Worm (Caenorhabditis elegans): Measurements from ENCODE around the gene W02F12.4.

DNA sequence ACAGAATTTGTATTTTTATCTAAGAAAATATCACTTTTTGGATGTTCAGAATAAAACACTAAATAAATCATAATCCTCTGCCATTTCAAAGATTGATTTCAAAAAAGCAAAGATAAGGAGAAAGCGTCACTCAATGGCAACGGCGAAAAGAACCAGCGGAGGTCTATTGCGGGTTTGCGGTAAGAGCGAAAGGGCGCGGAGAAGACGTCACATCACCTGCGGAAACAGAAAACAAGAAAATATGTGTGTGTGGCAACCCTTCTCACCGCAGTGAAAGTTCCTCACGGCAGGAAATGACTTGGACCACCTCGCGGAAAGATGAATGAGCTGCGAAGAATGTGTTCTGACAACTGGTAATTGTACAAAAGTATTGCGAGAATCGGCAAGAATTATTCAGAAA, 6.9 kb downstream of the W02F12.4 start:
- TF ChIP-seq him-1 (tag; optimal IDR thresholded peaks at IDR 0.05), result no peak
- no peak for TF ChIP-seq W03F9.2 (tag; optimal IDR thresholded peaks at IDR 0.05)
